Fruit fly (Drosophila melanogaster): ENCODE data around the gene Anp.

Gene Anp

dm6 chr3R:30195606-30196049 lies 14.1 kb upstream of the Anp start (continued):
- TF ChIP-seq Dbx (GFP tag; IDR thresholded peaks at IDR 0.05) (peak; percentile 71; the same call in 2 of the 3 replicates), ssp (GFP tag; IDR thresholded peaks at IDR 0.05) (no peak), Stat92E (GFP tag; optimal IDR thresholded peaks at IDR 0.05) (no peak), ewg (GFP tag; optimal IDR thresholded peaks at IDR 0.05) (no peak), org-1 (GFP tag; optimal IDR thresholded peaks at IDR 0.05) (no peak), cwo (GFP tag; optimal IDR thresholded peaks at IDR 0.05) (peak; percentile 58), lab (GFP tag; optimal IDR thresholded peaks at IDR 0.05) (peak; percentile 76), CG33557 (GFP tag; optimal IDR thresholded peaks at IDR 0.05) (no peak), CoRest (tag; optimal IDR thresholded peaks at IDR 0.05) (peak; percentile 32), CG11696 (GFP tag; IDR thresholded peaks at IDR 0.05) (no peak), NfI (GFP tag; optimal IDR thresholded peaks at IDR 0.05) (peak; percentile 16), CG14860 (GFP tag; IDR thresholded peaks at IDR 0.05; ENCODE audit: partially characterized antibody) (no peak), CG16813 (GFP tag; IDR thresholded peaks at IDR 0.05; ENCODE audit: partially characterized antibody) (no peak), scrt (GFP tag; optimal IDR thresholded peaks at IDR 0.05) (peak; percentile 36), yki (optimal IDR thresholded peaks at IDR 0.05) (no peak), seq (GFP tag; IDR thresholded peaks at IDR 0.05) (peak; percentile 45; the same call in 1 of the 2 replicates), CG12391 (tag; optimal IDR thresholded peaks at IDR 0.05) (peak; percentile 8), CG17568 (GFP tag; optimal IDR thresholded peaks at IDR 0.05) (no peak), row (GFP tag; IDR thresholded peaks at IDR 0.05) (peak; percentile 84), CG14965 (GFP tag; optimal IDR thresholded peaks at IDR 0.05; ENCODE audit: borderline replicate concordance) (no peak), da (GFP tag; optimal IDR thresholded peaks at IDR 0.05) (no peak), CG17612 (GFP tag; IDR thresholded peaks at IDR 0.05) (peak; percentile 35; the same call in 1 of the 2 replicates), zen2 (GFP tag; IDR thresholded peaks at IDR 0.05; ENCODE audit: partially characterized antibody) (no peak), pnt (GFP tag; optimal IDR thresholded peaks at IDR 0.05) (no peak), Hmr (GFP tag; optimal IDR thresholded peaks at IDR 0.05) (peak; percentile 74), CG17186 (GFP tag; optimal IDR thresholded peaks at IDR 0.05) (no peak), sr (GFP tag; IDR thresholded peaks at IDR 0.05) (no peak), jing (GFP tag; optimal IDR thresholded peaks at IDR 0.05) (no peak), danr (GFP tag; IDR thresholded peaks at IDR 0.05) (no peak), ro (GFP tag; IDR thresholded peaks at IDR 0.05) (no peak), CG11695 (GFP tag; IDR thresholded peaks at IDR 0.05) (peak; percentile 59; the same call in 1 of the 3 replicates), Side (GFP tag; optimal IDR thresholded peaks at IDR 0.05) (peak; percentile 5), CG10209 (GFP tag; optimal IDR thresholded peaks at IDR 0.05) (no peak), cas (GFP tag; IDR thresholded peaks at IDR 0.05) (no peak), CG31441 (GFP tag; IDR thresholded peaks at IDR 0.05) (no peak), gcm (GFP tag; optimal IDR thresholded peaks at IDR 0.05) (no peak), CG10654 (GFP tag; optimal IDR thresholded peaks at IDR 0.05) (no peak), usp (GFP tag; optimal IDR thresholded peaks at IDR 0.05) (no peak), Ravus (GFP tag; IDR thresholded peaks at IDR 0.05) (no peak), Doc3 (GFP tag; IDR thresholded peaks at IDR 0.05; ENCODE audit: partially characterized antibody) (no peak), gce (GFP tag; IDR thresholded peaks at IDR 0.05) (0 out of 3 replicates have a peak, but pooled peaks have one; percentile 46), HLH4C (GFP tag; IDR thresholded peaks at IDR 0.05; ENCODE audit: partially characterized antibody) (no peak), ac (GFP tag; optimal IDR thresholded peaks at IDR 0.05) (no peak), ind (GFP tag; optimal IDR thresholded peaks at IDR 0.05) (peak; percentile 41), fd96Cb (tag; optimal IDR thresholded peaks at IDR 0.05) (no peak), al (GFP tag; IDR thresholded peaks at IDR 0.05) (peak; percentile 69), odd (GFP tag; optimal IDR thresholded peaks at IDR 0.05) (no peak), CG10543 (GFP tag; optimal IDR thresholded peaks at IDR 0.05) (peak; percentile 67), CG11723 (GFP tag; optimal IDR thresholded peaks at IDR 0.05) (no peak), hth (optimal IDR thresholded peaks at IDR 0.05) (no peak), aop (GFP tag; IDR thresholded peaks at IDR 0.05) (no peak)
